Worm (Caenorhabditis elegans): ENCODE results near the gene math-24.

DNA sequence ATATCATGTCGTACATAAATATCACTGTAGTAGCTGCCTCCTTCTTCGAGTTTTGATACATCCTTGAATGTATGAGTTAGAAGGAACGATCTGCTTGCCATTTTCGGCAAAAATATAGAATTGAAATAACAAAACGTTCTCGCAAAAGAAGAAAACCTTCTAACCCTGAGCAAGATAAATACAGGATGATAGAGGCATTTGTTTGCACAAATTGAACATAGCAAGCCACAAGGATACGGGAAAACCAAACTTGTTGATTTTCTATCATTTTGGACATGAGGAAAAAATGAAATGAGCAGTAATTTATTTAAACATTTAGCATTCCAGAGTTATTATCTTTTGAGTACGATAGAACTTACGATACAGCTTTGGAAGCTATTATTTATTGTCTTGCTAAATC lies 11.0 kb upstream of the math-24 start, which contains the start of gene math-8:
- TF ChIP-seq ref-1 (GFP tag; conservative IDR thresholded peaks at IDR 0.05) (no peak), flt-1 (GFP tag; IDR thresholded peaks at IDR 0.05) (no peak), T22C8.4 (GFP tag; IDR thresholded peaks at IDR 0.05) (no peak), cog-1 (tag; optimal IDR thresholded peaks at IDR 0.05) (no peak), klf-2 (GFP tag; conservative IDR thresholded peaks at IDR 0.05) (no peak), tab-1 (GFP tag; IDR thresholded peaks at IDR 0.05) (no peak), ztf-23 (GFP tag; IDR thresholded peaks at IDR 0.05) (no peak), ztf-29 (GFP tag; IDR thresholded peaks at IDR 0.05) (no peak)
